Worm (Caenorhabditis elegans) whole organism, L4 larva: Measurements from ENCODE around the gene dyc-1.

Source experiments
- D1046.2 ChIP-seq: fragments of 200-800 bp; sonication (Bioruptor generic); IDR thresholded peaks from 2 replicates; pipeline ENCODE4 v1.3.6; 2022; ENCODE audit warnings: missing genetic modification characterization, missing compliant biosample characterization
- F49E8.2 ChIP-seq: sonication (generic microtip); optimal IDR thresholded peaks from 2 replicates; lab custom pipeline; 2016; ENCODE audit warnings: missing compliant biosample characterization, mild to moderate bottlenecking, missing genetic modification characterization, borderline replicate concordance
- R02D3.7 ChIP-seq: fragments of 150-350 bp; sonication (generic microtip); optimal IDR thresholded peaks from 3 replicates; lab custom pipeline; 2014; ENCODE audit warnings: missing biosample characterization, missing genetic modification characterization
- Y105C5A.15 ChIP-seq: fragments of 200-800 bp; sonication (Bioruptor generic); IDR thresholded peaks from 2 replicates; pipeline ENCODE4 v1.3.6; 2022; ENCODE audit warnings: missing genetic modification characterization, missing compliant biosample characterization
- Y48G9A.11 ChIP-seq: fragments of 200-800 bp; sonication (Bioruptor generic); IDR thresholded peaks from 2 replicates; pipeline ENCODE4 v1.3.6; 2022; ENCODE audit warnings: missing genetic modification reagents, missing genetic modification characterization, missing compliant biosample characterization
- ZK337.2 ChIP-seq: fragments of 200-800 bp; sonication (Bioruptor generic); IDR thresholded peaks from 2 replicates; pipeline ENCODE4 v1.3.6; 2022; ENCODE audit warnings: missing genetic modification reagents, missing genetic modification characterization, missing compliant biosample characterization
- aly-2 ChIP-seq: sonication (generic microtip); optimal IDR thresholded peaks from 2 replicates; lab custom pipeline; 2018; ENCODE audit warnings: missing biosample characterization, missing genetic modification characterization
- ceh-20 ChIP-seq: fragments of 200-800 bp; sonication (Bioruptor generic); IDR thresholded peaks from 2 replicates; pipeline ENCODE4 v1.3.6; 2022; ENCODE audit warnings: missing genetic modification reagents, missing genetic modification characterization, missing compliant biosample characterization
- ceh-44 ChIP-seq: fragments of 200-800 bp; sonication (Bioruptor generic); IDR thresholded peaks from 2 replicates; pipeline ENCODE4 v1.3.6; 2022; ENCODE audit warnings: missing genetic modification reagents, missing genetic modification characterization, missing compliant biosample characterization
- ceh-62 ChIP-seq: sonication (generic microtip); optimal IDR thresholded peaks from 2 replicates; lab custom pipeline; 2017; ENCODE audit warnings: missing biosample characterization, missing genetic modification characterization
- ceh-82 ChIP-seq: sonication (generic microtip); optimal IDR thresholded peaks from 2 replicates; lab custom pipeline; 2017; ENCODE audit warnings: missing biosample characterization, missing genetic modification characterization
- cey-2 ChIP-seq: sonication (generic microtip); optimal IDR thresholded peaks from 3 replicates; lab custom pipeline; 2017; ENCODE audit warnings: missing genetic modification characterization, mild to moderate bottlenecking, missing compliant biosample characterization, antibody characterized with exemption, borderline replicate concordance; ENCODE audit not compliant: insufficient read depth
- ctbp-1 ChIP-seq: fragments of 200-800 bp; sonication (Bioruptor generic); IDR thresholded peaks from 2 replicates; pipeline ENCODE4 v1.3.6; 2022; ENCODE audit warnings: missing genetic modification reagents, missing genetic modification characterization, missing compliant biosample characterization
- daf-8 ChIP-seq: fragments of 200-800 bp; sonication (Bioruptor generic); IDR thresholded peaks from 2 replicates; pipeline ENCODE4 v1.3.6; 2022; ENCODE audit warnings: missing genetic modification characterization, missing compliant biosample characterization
- dmd-6 ChIP-seq: fragments of 200-800 bp; sonication (Bioruptor generic); IDR thresholded peaks from 2 replicates; pipeline ENCODE4 v1.3.6; 2022; ENCODE audit warnings: missing genetic modification reagents, missing genetic modification characterization, missing compliant biosample characterization
- dmd-9 ChIP-seq: fragments of 200-800 bp; sonication (Bioruptor generic); IDR thresholded peaks from 2 replicates; pipeline ENCODE4 v1.3.6; 2022; ENCODE audit warnings: missing genetic modification reagents, missing genetic modification characterization, missing compliant biosample characterization
- dpl-1 ChIP-seq: fragments of 150-350 bp; optimal IDR thresholded peaks from 2 replicates; lab custom pipeline; 2014; ENCODE audit warnings: missing biosample characterization, missing genetic modification reagents, missing genetic modification characterization
- dve-1 ChIP-seq: sonication (generic microtip); optimal IDR thresholded peaks from 2 replicates; lab custom pipeline; 2017; ENCODE audit warnings: antibody characterized with exemption, mild to moderate bottlenecking, missing genetic modification characterization, missing compliant biosample characterization; ENCODE audit not compliant: insufficient read depth
- egl-43 ChIP-seq: fragments of 200-800 bp; sonication (Bioruptor generic); IDR thresholded peaks from 2 replicates; pipeline ENCODE4 v1.3.6; 2022; ENCODE audit warnings: missing genetic modification reagents, missing genetic modification characterization, missing compliant biosample characterization
- gei-8 ChIP-seq: fragments of 200-800 bp; sonication (Bioruptor generic); optimal IDR thresholded peaks from 2 replicates; lab custom pipeline; 2018; ENCODE audit warnings: mild to moderate bottlenecking, missing genetic modification characterization, missing compliant biosample characterization
- hif-1 ChIP-seq, 2 experiments: sonication (generic microtip); optimal IDR thresholded peaks; 2 replicates each; lab custom pipeline; 2016 to 2017; ENCODE audit warnings: missing compliant biosample characterization in 2 of 2, missing genetic modification characterization in 2 of 2, missing genetic modification reagents in 2 of 2, missing genotype in 2 of 2, mild to moderate bottlenecking in 1 of 2
- hlh-30 ChIP-seq: sonication (generic microtip); optimal IDR thresholded peaks from 2 replicates; lab custom pipeline; 2017; ENCODE audit warnings: antibody characterized with exemption, mild to moderate bottlenecking, missing genetic modification characterization, missing compliant biosample characterization; ENCODE audit not compliant: insufficient read depth
- lin-38 ChIP-seq: fragments of 200-800 bp; sonication (Bioruptor generic); IDR thresholded peaks from 2 replicates; pipeline ENCODE4 v1.3.6; 2022; ENCODE audit warnings: missing genetic modification reagents, missing genetic modification characterization, missing compliant biosample characterization
- lin-39 ChIP-seq: fragments of 150-350 bp; optimal IDR thresholded peaks from 2 replicates; lab custom pipeline; 2014; ENCODE audit warnings: missing biosample characterization, missing genetic modification reagents, missing genetic modification characterization
- mdt-29 ChIP-seq: fragments of 200-800 bp; sonication (Bioruptor generic); IDR thresholded peaks from 2 replicates; pipeline ENCODE4 v1.3.6; 2022; ENCODE audit warnings: missing genetic modification reagents, missing genetic modification characterization, missing compliant biosample characterization
- mep-1 ChIP-seq: fragments of 150-350 bp; sonication (generic microtip); optimal IDR thresholded peaks from 3 replicates; lab custom pipeline; 2014; ENCODE audit warnings: missing biosample characterization, missing genetic modification characterization
- mxl-2 ChIP-seq: fragments of 200-800 bp; sonication (Bioruptor generic); conservative IDR thresholded peaks from 2 replicates; pipeline ENCODE4 v1.3.6; 2022; ENCODE audit warnings: missing genetic modification reagents, missing genetic modification characterization, missing compliant biosample characterization
- mxl-3 ChIP-seq: fragments of 200-800 bp; sonication (Bioruptor generic); optimal IDR thresholded peaks from 2 replicates; lab custom pipeline; 2018; ENCODE audit warnings: mild to moderate bottlenecking, missing genetic modification characterization, missing compliant biosample characterization
- nhr-11 ChIP-seq: fragments of 150-350 bp; optimal IDR thresholded peaks from 2 replicates; lab custom pipeline; 2014; ENCODE audit warnings: missing biosample characterization, missing genetic modification characterization
- nhr-42 ChIP-seq: fragments of 200-800 bp; sonication (Bioruptor generic); IDR thresholded peaks from 2 replicates; pipeline ENCODE4 v1.3.6; 2022; ENCODE audit warnings: missing genetic modification characterization, missing compliant biosample characterization
- nhr-48 ChIP-seq: sonication (generic microtip); optimal IDR thresholded peaks from 2 replicates; lab custom pipeline; 2016; ENCODE audit warnings: mild to moderate bottlenecking, missing genetic modification characterization, missing compliant biosample characterization
- pha-4 ChIP-seq, 2 experiments: fragments of 150-350 bp in 1 of 2; fragments of 200-800 bp in 1 of 2; sonication (Bioruptor generic) in 1 of 2; IDR thresholded peaks in 1 of 2; optimal IDR thresholded peaks in 1 of 2; 2 replicates each; pipeline versions ENCODE4 v1.3.6 to Lab custom; 2014 to 2022; ENCODE audit warnings: missing genetic modification characterization in 2 of 2, missing genetic modification reagents in 2 of 2, missing biosample characterization in 1 of 2, missing compliant biosample characterization in 1 of 2
- saeg-2 ChIP-seq: fragments of 200-800 bp; sonication (Bioruptor generic); IDR thresholded peaks from 2 replicates; pipeline ENCODE4 v1.3.6; 2022; ENCODE audit warnings: missing genetic modification reagents, missing genetic modification characterization, missing compliant biosample characterization
- unc-130 ChIP-seq: sonication (generic microtip); optimal IDR thresholded peaks from 2 replicates; lab custom pipeline; 2016; ENCODE audit warnings: missing genetic modification reagents, missing genetic modification characterization, missing compliant biosample characterization
- unc-62 ChIP-seq, 3 experiments: fragments of 150-350 bp in 1 of 3; sonication (generic microtip); optimal IDR thresholded peaks in 2 of 3; peaks in 1 of 3; 1 replicate in 1 of 3; 2 replicates in 2 of 3; lab custom pipeline; 2014 to 2017; ENCODE audit warnings: missing biosample characterization in 3 of 3, missing genetic modification characterization in 3 of 3, missing genetic modification reagents in 3 of 3, missing genotype in 1 of 3
- zag-1 ChIP-seq: fragments of 150-350 bp; optimal IDR thresholded peaks from 2 replicates; lab custom pipeline; 2014; ENCODE audit warnings: missing biosample characterization, missing genetic modification characterization
- zip-2 ChIP-seq: fragments of 150-350 bp; optimal IDR thresholded peaks from 2 replicates; lab custom pipeline; 2014; ENCODE audit warnings: missing biosample characterization, missing genetic modification characterization
- ztf-7 ChIP-seq: fragments of 150-350 bp; optimal IDR thresholded peaks from 2 replicates; lab custom pipeline; 2014; ENCODE audit warnings: missing biosample characterization, missing genetic modification characterization

The dyc-1 gene

ce11 chrX:14070950-14071349, 21.6 kb downstream of the dyc-1 start, which contains the start of gene C33G3.4 (continued):
- TF ChIP-seq daf-8 (GFP tag; lab: Robert Waterston, UW) (no peak), gei-8 (GFP tag; lab: Kevin White, UChicago) (no peak), mdt-29 (no peak), zip-2 (tag; lab: Kevin White, UChicago) (no peak), D1046.2 (GFP tag; lab: Robert Waterston, UW) (no peak), dve-1 (peak; percentile 76), ctbp-1 (GFP tag; lab: Robert Waterston, UW) (no peak), aly-2 (tag; lab: Kevin White, UChicago) (no peak), dmd-6 (GFP tag; lab: Robert Waterston, UW) (peak; percentile 95), ceh-44 (no peak), hlh-30 (tag; lab: Kevin White, UChicago) (no peak), dpl-1 (GFP tag; lab: Kevin White, UChicago) (no peak), Y48G9A.11 (GFP tag; lab: Robert Waterston, UW) (no peak), Y105C5A.15 (GFP tag; lab: Robert Waterston, UW) (no peak), ztf-7 (tag; lab: Kevin White, UChicago) (no peak), cey-2 (no peak), hif-1 (tag; optimal IDR thresholded peaks at IDR 0.05; lab: Kevin White, UChicago) (no peak), nhr-11 (tag; lab: Kevin White, UChicago) (no peak), ceh-62 (tag; lab: Kevin White, UChicago) (no peak), ceh-20 (GFP tag; lab: Robert Waterston, UW) (peak; percentile 75), saeg-2 (GFP tag; lab: Robert Waterston, UW) (0 out of 2 replicates have a peak, but pooled peaks have one; percentile 45), nhr-42 (GFP tag; lab: Robert Waterston, UW) (no peak), nhr-48 (tag; lab: Kevin White, UChicago) (peak; percentile 53), mep-1 (no peak), dmd-9 (GFP tag; lab: Robert Waterston, UW) (no peak), mxl-3 (peak; percentile 64), pha-4 (GFP tag; IDR thresholded peaks at IDR 0.05; lab: Robert Waterston, UW) (no peak), pha-4 (tag; optimal IDR thresholded peaks at IDR 0.05; lab: Kevin White, UChicago) (no peak), R02D3.7 (tag; lab: Kevin White, UChicago) (no peak), lin-38 (GFP tag; lab: Robert Waterston, UW) (no peak), F49E8.2 (tag; lab: Kevin White, UChicago) (no peak), lin-39 (tag; lab: Kevin White, UChicago) (no peak), egl-43 (no peak), ceh-82 (no peak)

ce11 chrX:14078574-14078973, 29.2 kb downstream of the dyc-1 start, which contains the start of gene C33G3.5:
Gene C33G3.5 (minus strand): TSS chrX:14078674.
- TF ChIP-seq zip-2 (tag; lab: Kevin White, UChicago) (no peak), zag-1 (tag; lab: Kevin White, UChicago) (no peak)
- TF ChIP-seq, all 104 proteins: peak for 0

- no peak for TF ChIP-seq egl-43
- TF ChIP-seq unc-62 (GFP tag; optimal IDR thresholded peaks at IDR 0.05 in 1 of 2; lab: Kevin White, UChicago), result peak in 1 of 2 experiments; percentile 2
- TF ChIP-seq unc-62 (tag; optimal IDR thresholded peaks at IDR 0.05; lab: Kevin White, UChicago), result no peak
- TF ChIP-seq ZK337.2 (GFP tag; lab: Robert Waterston, UW), result no peak
- no peak for TF ChIP-seq unc-130 (GFP tag; lab: Kevin White, UChicago)
- no peak for TF ChIP-seq ztf-7 (tag; lab: Kevin White, UChicago)
- TF ChIP-seq mxl-2 (GFP tag; lab: Robert Waterston, UW), result no peak
Observed at ce11 chrX:14084230-14084629, 34.9 kb downstream of the dyc-1 start, which contains the start of gene C33G3.6. Gene C33G3.6 (minus strand): TSS chrX:14084330.
